Worm (Caenorhabditis elegans) whole organism, L3 larva: ENCODE measurements around the gene icd-1.

Experiments
- R02D3.7 ChIP-seq: fragments of 150-350 bp; optimal IDR thresholded peaks from 2 replicates; lab custom pipeline; 2014; ENCODE audit warnings: missing biosample characterization, missing genetic modification characterization
- ZK546.5 ChIP-seq: sonication (generic microtip); optimal IDR thresholded peaks from 2 replicates; lab custom pipeline; 2017; ENCODE audit warnings: missing biosample characterization, missing genetic modification characterization
- aly-2 ChIP-seq: fragments of 150-350 bp; optimal IDR thresholded peaks from 2 replicates; lab custom pipeline; 2014; ENCODE audit warnings: missing biosample characterization, missing genetic modification characterization
- ama-1 ChIP-seq: fragments of 150-350 bp; optimal IDR thresholded peaks from 2 replicates; lab custom pipeline; 2018
- ceh-28 ChIP-seq: fragments of 150-350 bp; optimal IDR thresholded peaks from 2 replicates; lab custom pipeline; 2014; ENCODE audit warnings: missing biosample characterization, missing genetic modification reagents, missing genetic modification characterization
- ceh-82 ChIP-seq: fragments of 150-350 bp; optimal IDR thresholded peaks from 2 replicates; lab custom pipeline; 2014; ENCODE audit warnings: missing biosample characterization, missing genetic modification characterization
- ceh-9 ChIP-seq: sonication (generic microtip); optimal IDR thresholded peaks from 2 replicates; lab custom pipeline; 2018; ENCODE audit warnings: missing biosample characterization, missing genetic modification characterization
- daf-12 ChIP-seq: fragments of 150-350 bp; optimal IDR thresholded peaks from 2 replicates; lab custom pipeline; 2014; ENCODE audit warnings: missing biosample characterization, missing genetic modification reagents, missing genetic modification characterization
- egl-27 ChIP-seq: sonication (generic microtip); optimal IDR thresholded peaks from 4 replicates; lab custom pipeline; 2017; ENCODE audit warnings: missing biosample characterization, missing genetic modification reagents, missing genetic modification characterization
- egl-5 ChIP-seq: fragments of 150-350 bp; optimal IDR thresholded peaks from 2 replicates; lab custom pipeline; 2017; ENCODE audit warnings: missing biosample characterization, missing genetic modification reagents, missing genetic modification characterization, inconsistent platforms
- elt-1 ChIP-seq: fragments of 150-350 bp; optimal IDR thresholded peaks from 2 replicates; lab custom pipeline; 2014; ENCODE audit warnings: missing biosample characterization, missing genetic modification characterization
- elt-2 ChIP-seq: sonication (generic microtip); optimal IDR thresholded peaks from 2 replicates; lab custom pipeline; 2016; ENCODE audit warnings: missing genetic modification reagents, mild to moderate bottlenecking, missing genetic modification characterization, missing compliant biosample characterization
- elt-3 ChIP-seq, 3 experiments: fragments of 150-350 bp in 1 of 3; sonication (generic microtip) in 2 of 3; optimal IDR thresholded peaks; 2 replicates in 2 of 3; 4 replicates in 1 of 3; lab custom pipeline; 2014 to 2017; ENCODE audit warnings: missing biosample characterization in 3 of 3, missing genetic modification characterization in 3 of 3
- eor-1 ChIP-seq, 2 experiments: fragments of 150-350 bp; optimal IDR thresholded peaks; 2 replicates each; lab custom pipeline; 2014 to 2018; ENCODE audit warnings: missing biosample characterization in 2 of 2, missing genetic modification characterization in 2 of 2
- fkh-10 ChIP-seq: sonication (generic microtip); optimal IDR thresholded peaks from 2 replicates; lab custom pipeline; 2017; ENCODE audit warnings: missing biosample characterization, missing genetic modification reagents, missing genetic modification characterization
- fkh-2 ChIP-seq: fragments of 150-350 bp; optimal IDR thresholded peaks from 2 replicates; lab custom pipeline; 2014; ENCODE audit warnings: missing biosample characterization, missing genetic modification reagents, missing genetic modification characterization
- hmg-11 ChIP-seq: sonication (generic microtip); optimal IDR thresholded peaks from 2 replicates; lab custom pipeline; 2016; ENCODE audit warnings: missing genetic modification characterization, missing compliant biosample characterization
- jun-1 ChIP-seq: fragments of 150-350 bp; optimal IDR thresholded peaks from 2 replicates; lab custom pipeline; 2014; ENCODE audit warnings: missing biosample characterization, missing genetic modification reagents, missing genetic modification characterization
- lin-15B ChIP-seq: fragments of 150-350 bp; optimal IDR thresholded peaks from 2 replicates; lab custom pipeline; 2014; ENCODE audit warnings: missing biosample characterization, missing genetic modification characterization
- lin-39 ChIP-seq: fragments of 150-350 bp; optimal IDR thresholded peaks from 2 replicates; lab custom pipeline; 2018; ENCODE audit warnings: missing biosample characterization, missing genetic modification reagents, missing genetic modification characterization
- lsy-12 ChIP-seq: sonication (generic microtip); optimal IDR thresholded peaks from 2 replicates; lab custom pipeline; 2016; ENCODE audit warnings: mild to moderate bottlenecking, missing genetic modification characterization, missing compliant biosample characterization
- mdl-1 ChIP-seq: fragments of 150-350 bp; optimal IDR thresholded peaks from 2 replicates; lab custom pipeline; 2014; ENCODE audit warnings: missing biosample characterization, missing genetic modification characterization
- mml-1 ChIP-seq: fragments of 150-350 bp; sonication (generic microtip); optimal IDR thresholded peaks from 3 replicates; lab custom pipeline; 2014; ENCODE audit warnings: missing biosample characterization, missing genetic modification characterization
- nhr-12 ChIP-seq: fragments of 150-350 bp; optimal IDR thresholded peaks from 2 replicates; lab custom pipeline; 2014; ENCODE audit warnings: missing biosample characterization, missing genetic modification characterization
- nhr-23 ChIP-seq: fragments of 150-350 bp; optimal IDR thresholded peaks from 2 replicates; lab custom pipeline; 2014; ENCODE audit warnings: missing biosample characterization, missing genetic modification reagents, missing genetic modification characterization
- nhr-237 ChIP-seq: fragments of 150-350 bp; optimal IDR thresholded peaks from 2 replicates; lab custom pipeline; 2014; ENCODE audit warnings: missing biosample characterization, missing genetic modification characterization
- nhr-25 ChIP-seq: sonication (generic microtip); optimal IDR thresholded peaks from 2 replicates; lab custom pipeline; 2017; ENCODE audit warnings: missing biosample characterization, missing genetic modification characterization
- nhr-28 ChIP-seq: fragments of 150-350 bp; optimal IDR thresholded peaks from 2 replicates; lab custom pipeline; 2014; ENCODE audit warnings: missing biosample characterization, missing genetic modification characterization
- nhr-43 ChIP-seq: sonication (generic microtip); optimal IDR thresholded peaks from 2 replicates; lab custom pipeline; 2016; ENCODE audit warnings: mild to moderate bottlenecking, missing genetic modification characterization, missing compliant biosample characterization; ENCODE audit not compliant: poor library complexity, severe bottlenecking
- nhr-76 ChIP-seq: fragments of 150-350 bp; sonication (generic microtip); optimal IDR thresholded peaks from 5 replicates; lab custom pipeline; 2014; ENCODE audit warnings: missing biosample characterization, missing genetic modification characterization
- pqm-1 ChIP-seq: fragments of 150-350 bp; optimal IDR thresholded peaks from 2 replicates; lab custom pipeline; 2017; ENCODE audit warnings: missing biosample characterization, missing genetic modification characterization, inconsistent platforms
- sea-2 ChIP-seq: fragments of 150-350 bp; sonication (generic microtip); optimal IDR thresholded peaks from 4 replicates; lab custom pipeline; 2014; ENCODE audit warnings: missing biosample characterization, missing genetic modification reagents, missing genetic modification characterization
- skn-1 ChIP-seq: fragments of 150-350 bp; optimal IDR thresholded peaks from 2 replicates; lab custom pipeline; 2014; ENCODE audit warnings: missing biosample characterization, missing genetic modification characterization
- tbx-2 ChIP-seq: sonication (generic microtip); optimal IDR thresholded peaks from 2 replicates; lab custom pipeline; 2016; ENCODE audit warnings: mild to moderate bottlenecking, missing genetic modification characterization, missing compliant biosample characterization
- unc-39 ChIP-seq: sonication (generic microtip); optimal IDR thresholded peaks from 4 replicates; lab custom pipeline; 2017; ENCODE audit warnings: missing biosample characterization, missing genetic modification characterization
- ztf-11 ChIP-seq: fragments of 150-350 bp; optimal IDR thresholded peaks from 2 replicates; lab custom pipeline; 2014; ENCODE audit warnings: missing biosample characterization, missing genetic modification characterization
- ztf-4 ChIP-seq: fragments of 150-350 bp; optimal IDR thresholded peaks from 2 replicates; lab custom pipeline; 2014; ENCODE audit warnings: missing biosample characterization, missing genetic modification characterization

icd-1 gene

DNA sequence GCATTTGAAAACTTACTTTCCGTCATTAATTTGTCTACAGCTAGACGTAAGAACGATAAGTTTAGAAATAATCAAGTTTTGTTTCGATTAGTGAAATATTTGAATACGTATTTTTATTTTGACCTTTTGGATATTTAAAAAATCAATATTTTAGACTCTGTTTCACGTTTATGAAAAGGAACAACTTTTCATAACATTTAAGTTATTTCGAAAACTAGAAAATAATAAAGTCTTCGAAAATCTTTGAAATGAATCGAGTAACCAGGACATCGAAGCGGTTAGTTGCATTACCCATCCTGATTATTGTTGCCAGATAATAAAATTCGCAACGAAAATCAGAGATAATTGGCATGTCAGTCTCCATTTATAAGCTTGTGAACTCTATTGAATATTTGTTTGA lies 7.2 kb downstream of the icd-1 start, which contains the start of gene C56C10.6:
TSS of gene C56C10.6 (minus strand) at position 101 of the 400 bp plus-strand sequence.
- no peak for TF ChIP-seq aly-2 (tag; lab: Kevin White, UChicago)
- TF ChIP-seq elt-2: no peak
- TF ChIP-seq elt-3 (tag; optimal IDR thresholded peaks at IDR 0.05; lab: Kevin White, UChicago): no peak
- TF ChIP-seq nhr-28 (tag; lab: Kevin White, UChicago): no peak
- TF ChIP-seq nhr-237 (tag; lab: Kevin White, UChicago): no peak
- TF ChIP-seq ztf-4: no peak
- TF ChIP-seq nhr-76 (tag; lab: Kevin White, UChicago): no peak
- TF ChIP-seq nhr-12: no peak
- TF ChIP-seq egl-5: no peak
- no peak for TF ChIP-seq nhr-23 (tag; lab: Kevin White, UChicago)
- no peak for TF ChIP-seq lin-39 (tag; lab: Kevin White, UChicago)
- no peak for TF ChIP-seq R02D3.7 (tag; lab: Kevin White, UChicago)

DNA sequence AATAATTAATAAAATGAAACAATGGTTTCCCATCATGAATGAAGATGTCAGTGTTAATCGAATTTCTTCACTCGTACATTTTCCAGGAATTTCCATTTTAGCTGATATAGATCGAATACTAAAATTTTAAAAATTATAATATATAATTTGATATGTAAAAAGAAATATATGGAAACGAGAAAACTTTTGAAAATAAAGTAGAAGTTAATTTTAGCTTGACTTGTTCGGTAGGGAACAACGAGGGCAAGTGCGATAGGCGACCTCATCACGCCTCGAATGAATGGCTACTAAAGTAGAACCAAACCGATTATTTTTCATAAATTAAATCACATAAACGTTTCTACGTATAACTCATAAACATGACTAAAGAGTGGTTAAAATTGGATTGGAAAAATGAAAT lies 10.1 kb downstream of the icd-1 start, which contains the start of gene sra-31:
TSS of gene sra-31 (minus strand) at position 101 of the 400 bp plus-strand sequence.
- TF ChIP-seq elt-3 (tag; optimal IDR thresholded peaks at IDR 0.05; lab: Kevin White, UChicago) (no peak), egl-5 (no peak), lsy-12 (tag; lab: Kevin White, UChicago) (no peak), unc-39 (no peak), daf-12 (tag; lab: Kevin White, UChicago) (no peak)

DNA sequence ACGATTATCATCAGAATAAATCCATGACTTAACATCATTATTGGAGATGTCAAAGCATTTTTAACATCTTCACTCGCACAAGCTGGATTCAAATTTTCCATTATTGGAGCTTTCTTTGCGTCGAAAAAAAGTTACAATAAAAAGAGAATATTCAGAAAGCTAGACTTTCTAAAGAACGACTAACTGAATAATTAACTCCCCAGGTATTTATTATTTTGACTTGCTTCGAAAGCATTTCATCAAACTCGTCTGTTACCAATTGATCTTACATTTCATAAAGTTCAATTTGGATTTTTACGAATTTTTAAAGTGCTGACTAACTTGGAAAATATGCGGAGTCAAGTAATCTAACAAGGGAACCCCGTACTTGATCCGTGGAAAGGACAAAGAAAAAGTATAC lies 12.8 kb downstream of the icd-1 start, which contains the start of gene sra-29:
TSS of gene sra-29 (minus strand) at position 101 of the 400 bp plus-strand sequence.
- TF ChIP-seq ceh-9: no peak
- TF ChIP-seq mdl-1: no peak
- no peak for TF ChIP-seq daf-12 (tag; lab: Kevin White, UChicago)
- TF ChIP-seq ceh-82: no peak
- no peak for TF ChIP-seq fkh-2

DNA sequence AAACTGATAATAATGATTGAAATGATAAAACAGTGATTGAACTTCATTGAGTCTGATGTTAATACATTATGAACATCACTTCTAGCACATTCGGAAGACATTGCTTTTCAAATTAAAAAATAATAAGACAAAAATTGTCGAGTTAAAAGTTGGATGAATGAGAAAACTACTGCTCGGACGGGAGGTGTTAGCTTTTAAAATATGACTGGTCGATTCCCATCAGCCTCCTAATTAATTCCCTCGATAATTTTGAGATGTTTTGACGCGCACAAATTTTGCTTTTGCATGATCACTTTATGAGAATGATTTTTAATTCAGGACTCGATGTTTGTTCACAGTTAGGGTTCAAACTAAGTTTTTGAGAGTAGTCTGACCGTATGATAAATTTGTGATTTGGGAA lies 14.8 kb downstream of the icd-1 start, which contains the start of gene sra-28:
TSS of gene sra-28 (minus strand) at position 101 of the 400 bp plus-strand sequence.
- TF ChIP-seq skn-1 (tag; lab: Kevin White, UChicago): no peak
- TF ChIP-seq nhr-12: no peak
- TF ChIP-seq ztf-11 (tag; lab: Kevin White, UChicago): no peak

DNA sequence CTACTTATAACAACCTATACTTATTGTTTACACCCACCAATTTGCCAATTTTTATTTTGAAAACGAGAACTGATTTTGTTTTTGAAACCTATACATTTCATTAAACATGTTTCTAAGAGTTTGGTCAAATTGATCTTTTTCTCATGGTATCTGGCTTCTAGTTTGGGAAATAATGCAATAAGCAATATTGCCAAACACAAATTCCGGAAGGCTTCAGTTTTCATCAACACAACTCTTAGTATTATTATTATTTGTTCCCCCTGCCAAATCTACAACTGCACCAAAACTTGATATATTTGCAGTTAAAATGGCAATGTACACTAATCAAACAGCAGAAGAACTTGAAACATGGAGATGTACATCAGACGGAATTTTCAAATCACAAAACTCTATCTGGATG lies 19.7 kb downstream of the icd-1 start, which contains the start of gene sra-27:
TSS of gene sra-27 (plus strand) at position 301 of the 400 bp plus-strand sequence.
- TF ChIP-seq nhr-43 (tag; lab: Kevin White, UChicago) (no peak), mdl-1 (no peak), sea-2 (no peak), ceh-9 (no peak), fkh-2 (no peak), nhr-12 (no peak), elt-3 (tag; optimal IDR thresholded peaks at IDR 0.05; lab: Kevin White, UChicago) (no peak), lsy-12 (tag; lab: Kevin White, UChicago) (no peak)

DNA sequence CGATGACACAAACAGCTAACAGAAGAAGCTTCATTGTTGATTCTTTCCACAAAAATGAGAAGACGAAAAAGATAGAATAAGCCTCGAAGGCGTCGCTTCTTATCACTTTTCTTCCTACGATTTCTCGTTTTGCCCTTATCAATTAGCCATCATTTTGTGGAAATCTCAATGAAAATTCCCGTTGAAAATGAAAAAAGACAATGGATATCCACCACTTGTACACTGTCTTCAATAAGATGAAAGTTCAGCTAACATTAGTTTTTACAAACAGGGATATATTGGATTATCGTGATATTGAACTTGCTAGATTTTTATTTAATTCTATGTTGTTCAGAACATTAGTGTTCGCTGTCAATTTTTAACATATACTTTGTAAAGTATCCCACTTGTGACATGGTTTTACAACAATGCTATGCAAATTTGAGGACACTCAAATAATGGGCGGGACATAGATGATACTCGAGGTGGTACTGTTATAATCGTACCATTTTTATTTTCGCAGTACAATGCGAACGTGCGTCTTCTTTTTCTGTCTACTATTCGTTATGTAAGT lies 21.8 kb downstream of the icd-1 start, which contains the start of the genes F18C5.5 and F18C5.9:
TSS of gene F18C5.5 (minus strand) at position 101 of the 553 bp plus-strand sequence.
TSS of gene F18C5.9 (plus strand) at position 503 of the 553 bp plus-strand sequence.
- TF ChIP-seq pqm-1 (tag; lab: Kevin White, UChicago) (no peak), nhr-25 (no peak), fkh-2 (no peak), sea-2 (no peak), ama-1 (lab: Kevin White, UChicago) (no peak), elt-1 (tag; lab: Kevin White, UChicago) (no peak), jun-1 (no peak), unc-39 (no peak), eor-1 (tag; optimal IDR thresholded peaks at IDR 0.05; lab: Kevin White, UChicago) (no peak), hmg-11 (tag; lab: Kevin White, UChicago) (no peak), ceh-82 (no peak), ztf-4 (no peak), lin-15B (tag; lab: Kevin White, UChicago) (no peak), fkh-10 (no peak), egl-27 (no peak), tbx-2 (tag; lab: Kevin White, UChicago) (no peak), skn-1 (tag; lab: Kevin White, UChicago) (no peak), mml-1 (tag; lab: Kevin White, UChicago) (no peak), ceh-28 (tag; lab: Kevin White, UChicago) (no peak), ZK546.5 (tag; lab: Kevin White, UChicago) (no peak)
